Fruit fly (Drosophila melanogaster) whole organism, embryonic: ENCODE measurements around the gene mRpL15.

ENCODE experiments used
- Abd-B ChIP-seq: fragments of 200-800 bp; sonication (Bioruptor generic); optimal IDR thresholded peaks from 2 replicates; lab custom pipeline; 2018; ENCODE audit warnings: missing biosample characterization, mild to moderate bottlenecking, missing genetic modification characterization, moderate library complexity
- Atf-2 ChIP-seq: fragments of 200-800 bp; sonication (Bioruptor generic); optimal IDR thresholded peaks from 2 replicates; lab custom pipeline; 2016; ENCODE audit warnings: missing biosample characterization, missing genetic modification characterization
- CG10462 ChIP-seq: fragments of 200-800 bp; sonication (Bioruptor generic); optimal IDR thresholded peaks from 2 replicates; lab custom pipeline; 2016; ENCODE audit warnings: missing biosample characterization, missing genetic modification characterization
- CG10565 ChIP-seq: fragments of 200-800 bp; sonication (Bioruptor generic); optimal IDR thresholded peaks from 3 replicates; lab custom pipeline; 2016; ENCODE audit warnings: missing biosample characterization, mild to moderate bottlenecking, missing genetic modification characterization
- CG11085 ChIP-seq: fragments of 200-800 bp; sonication (Bioruptor generic); IDR thresholded peaks from 2 replicates; pipeline ENCODE4 v1.3.6; 2022; ENCODE audit warnings: missing biosample characterization, missing genetic modification characterization
- CG11093 ChIP-seq: fragments of 200-800 bp; sonication (Bioruptor generic); IDR thresholded peaks from 3 replicates; pipeline ENCODE4 v1.3.6; 2022; ENCODE audit warnings: missing biosample characterization, missing genetic modification characterization
- CG11398 ChIP-seq: fragments of 200-800 bp; sonication (Bioruptor generic); optimal IDR thresholded peaks from 2 replicates; lab custom pipeline; 2016; ENCODE audit warnings: missing biosample characterization, missing genetic modification characterization
- CG12769 ChIP-seq: fragments of 200-800 bp; sonication (Bioruptor generic); optimal IDR thresholded peaks from 2 replicates; lab custom pipeline; 2019; ENCODE audit warnings: missing biosample characterization, mild to moderate bottlenecking, missing genetic modification characterization, moderate library complexity
- CG14050 ChIP-seq: fragments of 200-800 bp; sonication (Bioruptor generic); IDR thresholded peaks from 3 replicates; pipeline ENCODE4 v1.3.6; 2022; ENCODE audit warnings: missing biosample characterization, missing genetic modification characterization
- CG14860 ChIP-seq: fragments of 200-800 bp; sonication (Bioruptor generic); IDR thresholded peaks from 3 replicates; pipeline ENCODE4 v1.3.6; 2022; ENCODE audit warnings: missing biosample characterization, missing genetic modification characterization; ENCODE audit not compliant: partially characterized antibody
- CG18262 ChIP-seq: fragments of 200-800 bp; optimal IDR thresholded peaks from 3 replicates; lab custom pipeline; 2019; ENCODE audit warnings: missing biosample characterization, mild to moderate bottlenecking, missing genetic modification characterization, moderate library complexity
- CG2120 ChIP-seq: fragments of 200-800 bp; sonication (Bioruptor generic); optimal IDR thresholded peaks from 3 replicates; lab custom pipeline; 2016; ENCODE audit warnings: missing biosample characterization, missing genetic modification characterization
- CG2889 ChIP-seq: fragments of 200-800 bp; sonication (Bioruptor generic); IDR thresholded peaks from 3 replicates; pipeline ENCODE4 v1.3.6; 2022; ENCODE audit warnings: missing biosample characterization, missing genetic modification characterization
- CG32532 ChIP-seq: fragments of 200-800 bp; sonication (Bioruptor generic); IDR thresholded peaks from 2 replicates; pipeline ENCODE4 v1.3.6; 2022; ENCODE audit warnings: missing biosample characterization, missing genetic modification characterization
- CG34224 ChIP-seq: fragments of 200-800 bp; sonication (Bioruptor generic); IDR thresholded peaks from 3 replicates; pipeline ENCODE4 v1.3.6; 2022; ENCODE audit warnings: missing biosample characterization, missing genetic modification characterization; ENCODE audit not compliant: partially characterized antibody
- CG3838 ChIP-seq: fragments of 200-800 bp; sonication (Bioruptor generic); optimal IDR thresholded peaks from 3 replicates; lab custom pipeline; 2016; ENCODE audit warnings: missing biosample characterization, missing genetic modification characterization
- CG6654 ChIP-seq: fragments of 200-800 bp; sonication (Bioruptor generic); optimal IDR thresholded peaks from 2 replicates; lab custom pipeline; 2017; ENCODE audit warnings: missing biosample characterization, mild to moderate bottlenecking, missing genetic modification characterization
- CG9727 ChIP-seq: fragments of 200-800 bp; sonication (Bioruptor generic); optimal IDR thresholded peaks from 3 replicates; lab custom pipeline; 2017; ENCODE audit warnings: missing biosample characterization, mild to moderate bottlenecking, missing genetic modification characterization
- CG9797 ChIP-seq: fragments of 200-800 bp; sonication (Bioruptor generic); optimal IDR thresholded peaks from 3 replicates; lab custom pipeline; 2018; ENCODE audit warnings: missing biosample characterization, mild to moderate bottlenecking, missing genetic modification characterization
- H15 ChIP-seq: fragments of 200-800 bp; sonication (Bioruptor generic); IDR thresholded peaks from 3 replicates; pipeline ENCODE4 v1.3.6; 2022; ENCODE audit warnings: missing biosample characterization, missing genetic modification characterization
- HLHmδ ChIP-seq: fragments of 200-800 bp; sonication (Bioruptor generic); optimal IDR thresholded peaks from 2 replicates; lab custom pipeline; 2018; ENCODE audit warnings: missing biosample characterization, mild to moderate bottlenecking, missing genetic modification characterization, moderate library complexity
- HmgZ ChIP-seq: fragments of 200-800 bp; sonication (Bioruptor generic); optimal IDR thresholded peaks from 2 replicates; lab custom pipeline; 2018; ENCODE audit warnings: missing biosample characterization, mild to moderate bottlenecking, missing genetic modification characterization
- Med ChIP-seq: fragments of 200-800 bp; sonication (Bioruptor generic); peaks from one replicate; lab custom pipeline; 2016; ENCODE audit warnings: missing biosample characterization, missing genetic modification characterization, mild to moderate bottlenecking, inconsistent platforms, moderate library complexity
- NC2β ChIP-seq: fragments of 200-800 bp; sonication (Bioruptor generic); optimal IDR thresholded peaks from 2 replicates; lab custom pipeline; 2016; ENCODE audit warnings: missing biosample characterization, missing genetic modification characterization
- Ravus ChIP-seq: fragments of 200-800 bp; sonication (Bioruptor generic); IDR thresholded peaks from 2 replicates; pipeline ENCODE4 v1.3.6; 2022; ENCODE audit warnings: missing biosample characterization, missing genetic modification characterization
- Rfx ChIP-seq: fragments of 200-800 bp; sonication (Bioruptor generic); IDR thresholded peaks from 2 replicates; pipeline ENCODE4 v1.3.6; 2022; ENCODE audit warnings: missing biosample characterization, missing genetic modification characterization
- Sry-β ChIP-seq: fragments of 200-800 bp; sonication (Bioruptor generic); optimal IDR thresholded peaks from 2 replicates; lab custom pipeline; 2018; ENCODE audit warnings: missing biosample characterization, mild to moderate bottlenecking, missing genetic modification characterization, moderate library complexity
- Xrp1 ChIP-seq: fragments of 200-800 bp; sonication (Bioruptor generic); IDR thresholded peaks from 2 replicates; pipeline ENCODE4 v1.3.6; 2022; ENCODE audit warnings: missing biosample characterization, missing genetic modification characterization
- YL-1 ChIP-seq: fragments of 200-800 bp; sonication (Bioruptor generic); optimal IDR thresholded peaks from 3 replicates; lab custom pipeline; 2017; ENCODE audit warnings: missing biosample characterization, mild to moderate bottlenecking, missing genetic modification characterization
- btn ChIP-seq: fragments of 200-800 bp; sonication (Bioruptor generic); optimal IDR thresholded peaks from 2 replicates; lab custom pipeline; 2016; ENCODE audit warnings: missing biosample characterization, missing genetic modification characterization
- chif ChIP-seq, 2 experiments: fragments of 200-800 bp; sonication (Bioruptor generic); optimal IDR thresholded peaks; 3 replicates each; lab custom pipeline; 2016; ENCODE audit warnings: missing biosample characterization in 2 of 2, missing genetic modification characterization in 2 of 2
- disco-r ChIP-seq: fragments of 200-800 bp; sonication (Bioruptor generic); optimal IDR thresholded peaks from 2 replicates; lab custom pipeline; 2016; ENCODE audit warnings: missing biosample characterization, missing genetic modification characterization
- dysf ChIP-seq: fragments of 200-800 bp; sonication (Bioruptor generic); IDR thresholded peaks from 3 replicates; pipeline ENCODE4 v1.3.6; 2022; ENCODE audit warnings: missing biosample characterization, missing genetic modification characterization
- emc ChIP-seq: fragments of 200-800 bp; sonication (Bioruptor generic); optimal IDR thresholded peaks from 2 replicates; lab custom pipeline; 2016; ENCODE audit warnings: missing biosample characterization, missing genetic modification characterization
- ewg ChIP-seq: fragments of 200-800 bp; sonication (Bioruptor generic); optimal IDR thresholded peaks from 3 replicates; lab custom pipeline; 2017; ENCODE audit warnings: mild to moderate bottlenecking, missing biosample characterization, missing genetic modification reagents, missing genetic modification characterization
- her ChIP-seq: fragments of 200-800 bp; sonication (Bioruptor generic); optimal IDR thresholded peaks from 2 replicates; lab custom pipeline; 2016; ENCODE audit warnings: missing biosample characterization, missing genetic modification characterization
- hth ChIP-seq: fragments of >200 bp; optimal IDR thresholded peaks from 2 replicates; lab custom pipeline; 2017; ENCODE audit warnings: inconsistent platforms
- lbe ChIP-seq: fragments of 200-800 bp; sonication (Bioruptor generic); optimal IDR thresholded peaks from 2 replicates; lab custom pipeline; 2016; ENCODE audit warnings: missing biosample characterization, mild to moderate bottlenecking, missing genetic modification characterization
- lov ChIP-seq, 2 experiments: fragments of 200-800 bp in 1 of 2; fragments of >200 bp in 1 of 2; sonication (Bioruptor generic) in 1 of 2; IDR thresholded peaks in 1 of 2; optimal IDR thresholded peaks in 1 of 2; 2 replicates in 1 of 2; 3 replicates in 1 of 2; pipeline versions ENCODE4 v1.3.6 to Lab custom; 2017 to 2022; ENCODE audit warnings: missing biosample characterization in 1 of 2, missing genetic modification characterization in 1 of 2
- pan ChIP-seq, 4 experiments: fragments of >200 bp in 3 of 4; fragments of 200-800 bp in 1 of 4; sonication (Bioruptor generic) in 1 of 4; optimal IDR thresholded peaks in 3 of 4; IDR thresholded peaks in 1 of 4; 2 replicates each; pipeline versions ENCODE4 v1.3.6 to Lab custom; 2017 to 2022; ENCODE audit warnings: missing biosample characterization in 2 of 4, missing genetic modification characterization in 2 of 4, mixed read lengths in 1 of 4
- prd ChIP-seq, 3 experiments: fragments of >200 bp in 2 of 3; fragments of 200-800 bp in 1 of 3; sonication (Bioruptor generic) in 1 of 3; optimal IDR thresholded peaks in 2 of 3; IDR thresholded peaks in 1 of 3; 2 replicates in 2 of 3; 3 replicates in 1 of 3; pipeline versions ENCODE4 v1.3.6 to Lab custom; 2017 to 2022; ENCODE audit warnings: missing biosample characterization in 1 of 3, missing genetic modification characterization in 1 of 3
- sens ChIP-seq: fragments of 200-800 bp; sonication (Bioruptor generic); peaks from one replicate; lab custom pipeline; 2016; ENCODE audit warnings: missing biosample characterization, missing genetic modification characterization
- slbo ChIP-seq: fragments of 200-800 bp; sonication (Bioruptor generic); IDR thresholded peaks from 2 replicates; pipeline ENCODE4 v1.3.6; 2022; ENCODE audit warnings: missing biosample characterization, missing genetic modification characterization
- trh ChIP-seq: fragments of 200-800 bp; sonication (Bioruptor generic); optimal IDR thresholded peaks from 2 replicates; lab custom pipeline; 2016; ENCODE audit warnings: missing biosample characterization, missing genetic modification characterization
- tup ChIP-seq: fragments of 200-800 bp; sonication (Bioruptor generic); optimal IDR thresholded peaks from 2 replicates; lab custom pipeline; 2016; ENCODE audit warnings: missing biosample characterization, mild to moderate bottlenecking, missing genetic modification characterization, moderate library complexity
- z ChIP-seq: fragments of 200-800 bp; sonication (Bioruptor generic); IDR thresholded peaks from 3 replicates; pipeline ENCODE4 v1.3.6; 2022; ENCODE audit warnings: missing biosample characterization, missing genetic modification characterization
- zen2 ChIP-seq: fragments of 200-800 bp; sonication (Bioruptor generic); IDR thresholded peaks from 3 replicates; pipeline ENCODE4 v1.3.6; 2022; ENCODE audit warnings: missing biosample characterization, missing genetic modification characterization; ENCODE audit not compliant: partially characterized antibody

The mRpL15 gene

DNA sequence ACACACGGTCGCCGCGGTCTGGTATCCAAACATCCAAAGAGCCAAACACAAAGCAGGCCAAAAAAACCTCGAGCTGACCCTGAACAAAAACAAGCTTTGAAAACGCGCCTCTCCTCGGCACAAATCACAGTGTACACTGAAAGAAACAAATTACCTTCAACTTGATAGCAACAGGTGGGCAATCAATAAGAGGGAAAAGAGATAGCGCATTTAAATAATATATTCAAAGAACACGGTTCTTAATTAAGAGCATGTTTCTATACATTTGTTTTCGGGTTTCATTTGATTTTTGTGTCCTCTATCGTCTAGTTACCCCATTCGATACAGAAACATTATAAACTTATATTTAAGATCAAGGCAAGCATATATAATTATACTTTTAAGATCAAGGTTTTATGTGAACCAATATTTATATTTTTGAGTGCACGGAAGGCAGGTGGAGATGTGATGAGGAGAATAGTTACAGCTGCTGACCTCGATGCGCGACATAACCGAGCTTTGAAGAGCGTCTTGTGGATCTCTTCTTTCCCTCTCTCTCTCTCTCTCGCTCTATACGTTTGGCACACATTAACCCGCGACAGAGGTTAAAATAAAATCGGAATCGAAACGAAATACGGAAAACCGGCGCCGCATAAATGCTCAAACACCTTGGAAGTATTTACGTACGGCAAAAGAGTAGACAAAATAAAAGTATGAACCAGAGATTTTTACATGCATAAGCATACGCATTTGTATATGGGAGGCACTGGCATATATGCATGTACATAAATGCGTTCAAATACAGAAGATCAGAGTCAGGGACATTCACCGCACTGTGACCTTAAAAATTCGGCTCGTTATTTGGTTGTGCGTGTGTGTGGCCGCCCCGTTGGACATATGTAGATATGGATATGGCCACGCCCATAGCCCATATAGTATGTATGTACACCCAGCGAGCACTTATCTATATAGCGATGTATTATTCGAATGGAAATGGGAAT, 37.5 kb downstream of the mRpL15 start (continued):
- TF ChIP-seq CG34224, result 0 out of 3 replicates have a peak, but pooled peaks have one; percentile 5
- TF ChIP-seq CG32532, result peak; percentile 77
- peak; percentile 18 for TF ChIP-seq btn
- TF ChIP-seq pan (optimal IDR thresholded peaks at IDR 0.05; lab: Kevin White, UChicago), result no peak
- peak in 1 of 2 experiments; percentile 73 for TF ChIP-seq pan (GFP tag; optimal IDR thresholded peaks at IDR 0.05 in 1 of 2, IDR thresholded peaks at IDR 0.05 in 1 of 2)
- TF ChIP-seq Ravus (GFP tag; lab: Robert Waterston, UW), result peak; percentile 44
- TF ChIP-seq slbo (GFP tag; lab: Robert Waterston, UW), result peak; percentile 78
- TF ChIP-seq CG11398 (GFP tag; lab: Kevin White, UChicago), result peak; percentile 23
- no peak for TF ChIP-seq prd (optimal IDR thresholded peaks at IDR 0.05; lab: Kevin White, UChicago)
- TF ChIP-seq prd (GFP tag; IDR thresholded peaks at IDR 0.05; lab: Robert Waterston, UW), result peak; percentile 81
- TF ChIP-seq CG9797 (GFP tag; lab: Kevin White, UChicago), result peak; percentile 13
- TF ChIP-seq CG11093 (GFP tag; lab: Robert Waterston, UW), result peak; percentile 71; the same call in 2 of the 3 replicates
- TF ChIP-seq HLHmδ, result no peak
- TF ChIP-seq emc, result peak; percentile 39
- peak; percentile 33; the same call in 1 of the 3 replicates for TF ChIP-seq CG2889 (GFP tag; lab: Robert Waterston, UW)
- TF ChIP-seq CG10565 (GFP tag; lab: Kevin White, UChicago), result peak; percentile 29
- peak; percentile 31 for TF ChIP-seq YL-1 (GFP tag; lab: Kevin White, UChicago)
- peak; percentile 72 for TF ChIP-seq disco-r (GFP tag; lab: Kevin White, UChicago)
- peak; percentile 30 for TF ChIP-seq lbe (GFP tag; lab: Kevin White, UChicago)
- peak; percentile 89 for TF ChIP-seq dysf (GFP tag; lab: Robert Waterston, UW)
- TF ChIP-seq Sry-β (GFP tag; lab: Kevin White, UChicago), result peak; percentile 33
- TF ChIP-seq trh (GFP tag; lab: Kevin White, UChicago), result peak; percentile 46
- no peak for TF ChIP-seq lov (optimal IDR thresholded peaks at IDR 0.05; lab: Kevin White, UChicago)
- TF ChIP-seq lov (GFP tag; IDR thresholded peaks at IDR 0.05; lab: Robert Waterston, UW), result no peak
- TF ChIP-seq CG14050 (GFP tag; lab: Robert Waterston, UW), result peak; percentile 69
- peak; percentile 78 for TF ChIP-seq CG9727 (GFP tag; lab: Kevin White, UChicago)
- peak; percentile 93 for TF ChIP-seq Med (GFP tag; lab: Kevin White, UChicago)
- peak; percentile 48 for TF ChIP-seq her (GFP tag; lab: Kevin White, UChicago)
- peak; percentile 32 for TF ChIP-seq tup (GFP tag; lab: Kevin White, UChicago)
- TF ChIP-seq CG2120 (GFP tag; lab: Kevin White, UChicago), result peak; percentile 90
- peak; percentile 71 for TF ChIP-seq ewg
- peak; percentile 80 for TF ChIP-seq Rfx (GFP tag; lab: Robert Waterston, UW)
- TF ChIP-seq HmgZ (tag; lab: Kevin White, UChicago), result peak; percentile 74
- no peak for TF ChIP-seq zen2 (GFP tag; lab: Robert Waterston, UW)
- peak; percentile 91 for TF ChIP-seq CG18262 (tag; lab: Kevin White, UChicago)
- peak; percentile 47 for TF ChIP-seq CG6654 (GFP tag; lab: Kevin White, UChicago)
- peak; percentile 77 for TF ChIP-seq H15 (GFP tag; lab: Robert Waterston, UW)
- TF ChIP-seq chif (GFP tag; optimal IDR thresholded peaks at IDR 0.05; lab: Kevin White, UChicago), result peak; percentile 56 to 72
- no peak for TF ChIP-seq hth (lab: Kevin White, UChicago)
- peak; percentile 56 for TF ChIP-seq CG12769 (tag; lab: Kevin White, UChicago)
- peak; percentile 97 for TF ChIP-seq sens (GFP tag; lab: Kevin White, UChicago)
- TF ChIP-seq Xrp1 (GFP tag; lab: Robert Waterston, UW), result peak; percentile 61
- peak; percentile 69 for TF ChIP-seq Abd-B (GFP tag; lab: Kevin White, UChicago)
- no peak for TF ChIP-seq z (GFP tag; lab: Robert Waterston, UW)
- no peak for TF ChIP-seq CG14860 (GFP tag; lab: Robert Waterston, UW)
- peak; percentile 19 for TF ChIP-seq CG3838 (GFP tag; lab: Kevin White, UChicago)
- TF ChIP-seq Atf-2 (GFP tag; lab: Kevin White, UChicago), result peak; percentile 63
- peak; percentile 76 for TF ChIP-seq CG10462 (GFP tag; lab: Kevin White, UChicago)
- no peak for TF ChIP-seq CG11085 (GFP tag; lab: Robert Waterston, UW)
- peak; percentile 50 for TF ChIP-seq NC2β (GFP tag; lab: Kevin White, UChicago)
